Fruit fly (Drosophila melanogaster): ENCODE results near the gene jvl.

Gene jvl

DNA sequence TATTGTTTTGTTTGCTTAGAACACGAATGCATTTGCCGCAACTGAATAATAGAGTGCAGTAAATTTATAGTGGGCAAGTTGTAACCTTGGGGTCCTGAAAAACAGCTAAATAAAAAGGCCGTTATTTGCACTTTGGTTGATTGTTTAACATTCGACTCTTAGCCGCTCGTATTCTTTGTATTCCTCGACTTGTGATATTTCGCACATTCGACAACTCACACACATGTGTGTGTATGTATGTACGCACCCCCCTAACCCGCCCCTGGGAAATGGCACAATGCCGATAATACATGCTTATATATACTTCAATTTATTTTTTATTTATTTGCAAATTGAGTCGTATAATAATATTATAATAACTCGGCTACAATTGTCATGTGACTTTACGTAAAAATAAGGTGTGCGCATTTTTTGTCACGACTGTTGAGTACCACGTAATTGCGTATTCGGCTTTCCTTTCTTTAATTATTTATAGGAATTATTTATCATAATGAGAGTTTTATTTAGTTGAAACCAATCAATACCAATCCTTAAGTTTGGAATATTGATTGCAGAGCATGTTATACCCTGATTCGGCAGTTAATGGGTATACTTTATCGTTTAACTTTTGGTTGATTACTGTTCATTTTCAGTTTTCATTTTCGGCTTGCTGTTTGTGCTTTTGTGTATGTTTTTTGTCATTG, 13.6 kb downstream of the jvl start (continued):
- peak; percentile 71 for TF ChIP-seq Hr39 (GFP tag; optimal IDR thresholded peaks at IDR 0.05)
- TF ChIP-seq Gug (GFP tag; IDR thresholded peaks at IDR 0.05) = peak; percentile 22; the same call in 1 of the 2 replicates
- no peak for TF ChIP-seq dac (GFP tag; optimal IDR thresholded peaks at IDR 0.05)
- peak; percentile 66 for TF ChIP-seq CG34406 (GFP tag; optimal IDR thresholded peaks at IDR 0.05)
- TF ChIP-seq fd85E (GFP tag; optimal IDR thresholded peaks at IDR 0.05) = peak; percentile 46
- peak; percentile 34 for TF ChIP-seq achi (GFP tag; optimal IDR thresholded peaks at IDR 0.05)
- TF ChIP-seq CG1621 (tag; optimal IDR thresholded peaks at IDR 0.05) = no peak
- TF ChIP-seq CG10669 (GFP tag; optimal IDR thresholded peaks at IDR 0.05) = no peak
- peak; percentile 58 for TF ChIP-seq Sox14 (GFP tag; optimal IDR thresholded peaks at IDR 0.05)
- TF ChIP-seq CG11294 (GFP tag; IDR thresholded peaks at IDR 0.05) = no peak
- no peak for TF ChIP-seq CG16779 (tag; optimal IDR thresholded peaks at IDR 0.05)
- peak; percentile 53; the same call in 1 of the 2 replicates for TF ChIP-seq CG15336 (GFP tag; IDR thresholded peaks at IDR 0.05)
- peak; percentile 70 for TF ChIP-seq CG6163 (GFP tag; IDR thresholded peaks at IDR 0.05)
- no peak for TF ChIP-seq CG6276 (GFP tag; optimal IDR thresholded peaks at IDR 0.05)
- TF ChIP-seq CG8319 (GFP tag; optimal IDR thresholded peaks at IDR 0.05) = peak; percentile 52
- TF ChIP-seq Hr4 (GFP tag; optimal IDR thresholded peaks at IDR 0.05) = peak; percentile 49
- 0 out of 3 replicates have a peak, but pooled peaks have one; percentile 39 for TF ChIP-seq CG8119 (GFP tag; IDR thresholded peaks at IDR 0.05)
- peak; percentile 73 for TF ChIP-seq CG31627 (GFP tag; optimal IDR thresholded peaks at IDR 0.05)
- TF ChIP-seq acj6 (GFP tag; optimal IDR thresholded peaks at IDR 0.05) = peak; percentile 44
- peak; percentile 48 for TF ChIP-seq CG10631 (GFP tag; optimal IDR thresholded peaks at IDR 0.05)
- TF ChIP-seq CG6792 (GFP tag; optimal IDR thresholded peaks at IDR 0.05) = peak; percentile 51
- peak; percentile 63 for TF ChIP-seq OdsH (GFP tag; optimal IDR thresholded peaks at IDR 0.05)
- TF ChIP-seq Lpt (GFP tag; optimal IDR thresholded peaks at IDR 0.05) = no peak
- TF ChIP-seq CG8632 (GFP tag; optimal IDR thresholded peaks at IDR 0.05) = peak; percentile 41
- TF ChIP-seq Eip93F (GFP tag; optimal IDR thresholded peaks at IDR 0.05) = peak; percentile 54
- TF ChIP-seq Hr38 (GFP tag; optimal IDR thresholded peaks at IDR 0.05) = no peak
- TF ChIP-seq fkh (GFP tag; optimal IDR thresholded peaks at IDR 0.05) = peak; percentile 54
- peak; percentile 56 for TF ChIP-seq Eip75B (GFP tag; optimal IDR thresholded peaks at IDR 0.05)
- no peak for TF ChIP-seq spab (GFP tag; optimal IDR thresholded peaks at IDR 0.05)

DNA sequence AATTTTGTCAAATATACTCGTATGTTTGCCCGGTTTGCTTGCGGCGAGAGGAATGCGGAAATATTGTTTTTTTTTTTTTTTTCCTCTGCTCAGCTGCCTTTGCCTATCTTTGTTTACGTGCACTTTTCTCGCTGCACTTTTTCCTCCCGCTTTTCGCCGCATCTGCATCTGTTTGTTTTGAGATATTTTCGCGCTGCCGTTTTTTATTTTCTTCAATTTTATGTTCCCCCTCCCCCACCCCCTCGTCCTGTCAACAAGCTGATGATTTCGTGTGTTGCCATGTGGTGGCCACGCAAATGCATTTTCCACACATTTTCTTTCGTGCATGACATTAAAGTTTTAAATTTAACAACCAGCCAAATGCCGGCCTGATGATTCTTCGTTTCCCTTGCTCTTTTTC, 14.7 kb downstream of the jvl start:
- TF ChIP-seq svp (GFP tag) (peak; percentile 83), topi (GFP tag; optimal IDR thresholded peaks at IDR 0.05) (no peak), CG6163 (GFP tag; IDR thresholded peaks at IDR 0.05) (peak; percentile 28; the same call in 1 of the 3 replicates), achi (GFP tag; optimal IDR thresholded peaks at IDR 0.05) (no peak), eg (GFP tag; IDR thresholded peaks at IDR 0.05) (peak; percentile 33; the same call in 1 of the 3 replicates), net (GFP tag; optimal IDR thresholded peaks at IDR 0.05) (peak; percentile 36)

DNA sequence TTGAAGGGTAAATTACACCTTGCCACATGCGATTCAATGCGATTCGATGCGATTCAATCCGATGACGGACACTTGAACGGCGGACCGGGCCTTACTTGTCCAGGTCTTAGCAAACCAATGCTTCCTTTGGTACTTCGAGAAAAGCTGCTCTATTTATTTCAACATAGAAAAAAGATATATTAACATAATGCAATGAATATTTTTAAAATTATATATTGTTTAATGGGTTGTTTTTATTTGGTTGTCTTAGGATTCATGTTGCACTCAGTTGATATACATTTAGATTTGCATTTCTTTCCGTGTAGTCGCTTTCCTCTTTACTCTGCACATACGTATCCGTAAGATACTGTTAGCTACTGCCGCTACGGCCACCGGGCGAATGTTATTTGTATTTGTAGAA, 16.9 kb downstream of the jvl start:
- TF ChIP-seq OdsH (GFP tag; optimal IDR thresholded peaks at IDR 0.05) (peak; percentile 39), CG11294 (GFP tag; IDR thresholded peaks at IDR 0.05) (peak; percentile 43; the same call in 1 of the 2 replicates), CG4318 (GFP tag; optimal IDR thresholded peaks at IDR 0.05) (peak; percentile 12), CG6276 (GFP tag; optimal IDR thresholded peaks at IDR 0.05) (peak; percentile 73), achi (GFP tag; optimal IDR thresholded peaks at IDR 0.05) (peak; percentile 22), CG8119 (GFP tag; IDR thresholded peaks at IDR 0.05) (peak; percentile 79), CG31627 (GFP tag; optimal IDR thresholded peaks at IDR 0.05) (no peak), Hr4 (GFP tag; optimal IDR thresholded peaks at IDR 0.05) (peak; percentile 51), pdm3 (GFP tag; optimal IDR thresholded peaks at IDR 0.05) (peak; percentile 26), Sox102F (GFP tag; optimal IDR thresholded peaks at IDR 0.05) (no peak), CG15336 (GFP tag; IDR thresholded peaks at IDR 0.05) (peak; percentile 86), net (GFP tag; optimal IDR thresholded peaks at IDR 0.05) (peak; percentile 2), Lpt (GFP tag; optimal IDR thresholded peaks at IDR 0.05) (no peak), CG3919 (GFP tag; optimal IDR thresholded peaks at IDR 0.05) (peak; percentile 10), dsx (GFP tag; optimal IDR thresholded peaks at IDR 0.05; ENCODE audit: poor library complexity, severe bottlenecking) (no peak), eg (GFP tag; IDR thresholded peaks at IDR 0.05) (peak; percentile 87), CG32006 (GFP tag; optimal IDR thresholded peaks at IDR 0.05) (peak; percentile 70)

Measured in whole organism, prepupa.